Worm (Caenorhabditis elegans): ENCODE results near the gene C36A4.10.

DNA sequence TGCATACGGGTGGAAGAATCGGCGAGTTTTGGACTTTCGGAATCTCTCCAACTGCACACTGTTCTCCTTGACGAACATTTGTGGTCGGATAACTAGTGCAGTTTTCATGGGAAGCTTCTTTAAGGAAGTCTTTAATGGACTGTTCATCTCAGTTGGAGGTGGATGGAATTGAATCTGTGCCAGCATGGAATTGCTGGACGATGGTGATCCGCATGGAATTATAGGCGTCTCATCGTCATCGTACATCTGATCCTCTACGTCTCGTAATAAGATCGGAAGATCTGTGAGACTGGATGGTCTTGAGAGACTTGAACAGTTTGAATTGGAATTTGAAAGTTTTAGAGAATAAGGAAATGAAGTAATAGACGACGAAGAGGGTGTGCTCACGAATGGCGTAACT, 41.7 kb upstream of the C36A4.10 start:
- TF ChIP-seq hmbx-1 (tag; optimal IDR thresholded peaks at IDR 0.05) (no peak), pes-1 (GFP tag; IDR thresholded peaks at IDR 0.05) (no peak), ceh-36 (tag; optimal IDR thresholded peaks at IDR 0.05) (no peak), hnd-1 (tag; optimal IDR thresholded peaks at IDR 0.05) (no peak)
